Worm (Caenorhabditis elegans) whole organism, late embryonic: ENCODE results near the gene nlp-13.
"Not testable (repeated sequence)": the region's sequence is repeated elsewhere in the genome, so short reads cannot be mapped to it uniquely, and the experiment has no call there.

Source experiments
- C08G9.2 ChIP-seq: sonication (generic microtip); optimal IDR thresholded peaks from 2 replicates; lab custom pipeline; 2016; ENCODE audit warnings: mild to moderate bottlenecking, missing genetic modification characterization, moderate library complexity, missing compliant biosample characterization
- F13H6.1 ChIP-seq: sonication (generic microtip); optimal IDR thresholded peaks from 2 replicates; lab custom pipeline; 2016; ENCODE audit warnings: missing genetic modification characterization, missing compliant biosample characterization
- K09A11.1 ChIP-seq: sonication (generic microtip); optimal IDR thresholded peaks from 2 replicates; lab custom pipeline; 2017; ENCODE audit warnings: antibody characterized with exemption, mild to moderate bottlenecking, missing genetic modification characterization, missing compliant biosample characterization; ENCODE audit not compliant: insufficient read depth
- ceh-18 ChIP-seq: sonication (generic microtip); optimal IDR thresholded peaks from 2 replicates; lab custom pipeline; 2016; ENCODE audit warnings: missing genetic modification characterization, missing compliant biosample characterization
- ceh-19 ChIP-seq: fragments of 200-800 bp; sonication (Bioruptor generic); optimal IDR thresholded peaks from 2 replicates; lab custom pipeline; 2018; ENCODE audit warnings: mild to moderate bottlenecking, missing genetic modification characterization, missing compliant biosample characterization
- ceh-22 ChIP-seq: sonication (generic microtip); optimal IDR thresholded peaks from 2 replicates; lab custom pipeline; 2017; ENCODE audit warnings: missing biosample characterization, missing genetic modification characterization
- ceh-31 ChIP-seq: sonication (generic microtip); optimal IDR thresholded peaks from 2 replicates; lab custom pipeline; 2016; ENCODE audit warnings: missing genetic modification characterization, missing compliant biosample characterization
- ceh-34 ChIP-seq: sonication (generic microtip); optimal IDR thresholded peaks from 2 replicates; lab custom pipeline; 2016; ENCODE audit warnings: mild to moderate bottlenecking, missing genetic modification characterization, missing compliant biosample characterization
- ceh-6 ChIP-seq: fragments of 200-800 bp; sonication (Bioruptor generic); optimal IDR thresholded peaks from 2 replicates; lab custom pipeline; 2018; ENCODE audit warnings: mild to moderate bottlenecking, missing genetic modification characterization, missing compliant biosample characterization
- ets-4 ChIP-seq: sonication (generic microtip); optimal IDR thresholded peaks from 2 replicates; lab custom pipeline; 2016; ENCODE audit warnings: missing genetic modification characterization, missing compliant biosample characterization
- fax-1 ChIP-seq: sonication (generic microtip); optimal IDR thresholded peaks from 2 replicates; lab custom pipeline; 2016; ENCODE audit warnings: missing genotype, missing genetic modification characterization, missing compliant biosample characterization
- fkh-10 ChIP-seq: fragments of 150-350 bp; optimal IDR thresholded peaks from 2 replicates; lab custom pipeline; 2014; ENCODE audit warnings: missing biosample characterization, missing genetic modification reagents, missing genetic modification characterization
- fkh-6 ChIP-seq: sonication (generic microtip); optimal IDR thresholded peaks from 2 replicates; lab custom pipeline; 2016; ENCODE audit warnings: missing genetic modification characterization, missing compliant biosample characterization
- hlh-13 ChIP-seq: fragments of 200-800 bp; sonication (Bioruptor generic); optimal IDR thresholded peaks from 2 replicates; lab custom pipeline; 2018; ENCODE audit warnings: mild to moderate bottlenecking, missing genetic modification characterization, missing compliant biosample characterization
- lim-6 ChIP-seq: sonication (generic microtip); optimal IDR thresholded peaks from 2 replicates; lab custom pipeline; 2016; ENCODE audit warnings: missing genetic modification characterization, missing compliant biosample characterization
- lin-11 ChIP-seq: fragments of 200-800 bp; sonication (Bioruptor generic); optimal IDR thresholded peaks from 2 replicates; lab custom pipeline; 2018; ENCODE audit warnings: mild to moderate bottlenecking, missing genetic modification characterization, missing compliant biosample characterization
- mec-3 ChIP-seq: sonication (generic microtip); optimal IDR thresholded peaks from 2 replicates; lab custom pipeline; 2016; ENCODE audit warnings: borderline replicate concordance, missing genetic modification characterization, missing compliant biosample characterization
- nfya-1 ChIP-seq: sonication (generic microtip); optimal IDR thresholded peaks from 2 replicates; lab custom pipeline; 2017; ENCODE audit warnings: missing genetic modification characterization, mild to moderate bottlenecking, missing compliant biosample characterization, antibody characterized with exemption, moderate library complexity
- nhr-11 ChIP-seq: fragments of 150-350 bp; optimal IDR thresholded peaks from 2 replicates; lab custom pipeline; 2014; ENCODE audit warnings: missing biosample characterization, missing genetic modification characterization
- nhr-232 ChIP-seq: sonication (generic microtip); optimal IDR thresholded peaks from 2 replicates; lab custom pipeline; 2016; ENCODE audit warnings: missing genetic modification characterization, missing compliant biosample characterization
- odd-2 ChIP-seq: sonication (generic microtip); optimal IDR thresholded peaks from 2 replicates; lab custom pipeline; 2017; ENCODE audit warnings: antibody characterized with exemption, mild to moderate bottlenecking, missing genetic modification characterization, missing compliant biosample characterization
- pax-1 ChIP-seq: fragments of 150-350 bp; optimal IDR thresholded peaks from 2 replicates; lab custom pipeline; 2014; ENCODE audit warnings: missing biosample characterization, missing genetic modification characterization
- pha-2 ChIP-seq: sonication (generic microtip); optimal IDR thresholded peaks from 2 replicates; lab custom pipeline; 2017; ENCODE audit warnings: mild to moderate bottlenecking, missing genetic modification characterization, missing compliant biosample characterization
- pqm-1 ChIP-seq: sonication (generic microtip); optimal IDR thresholded peaks from 2 replicates; lab custom pipeline; 2016; ENCODE audit warnings: missing genetic modification characterization, missing compliant biosample characterization
- rnt-1 ChIP-seq: sonication (generic microtip); optimal IDR thresholded peaks from 2 replicates; lab custom pipeline; 2016; ENCODE audit warnings: missing genetic modification characterization, missing compliant biosample characterization
- syd-9 ChIP-seq: sonication (generic microtip); optimal IDR thresholded peaks from 2 replicates; lab custom pipeline; 2016; ENCODE audit warnings: mild to moderate bottlenecking, missing genetic modification characterization, moderate library complexity, missing compliant biosample characterization
- tbx-2 ChIP-seq: sonication (generic microtip); optimal IDR thresholded peaks from 2 replicates; lab custom pipeline; 2016; ENCODE audit warnings: missing genetic modification characterization, missing compliant biosample characterization
- tbx-7 ChIP-seq: sonication (generic microtip); optimal IDR thresholded peaks from 2 replicates; lab custom pipeline; 2016; ENCODE audit warnings: missing genotype, missing genetic modification characterization, missing compliant biosample characterization
- unc-55 ChIP-seq: sonication (generic microtip); optimal IDR thresholded peaks from 2 replicates; lab custom pipeline; 2017; ENCODE audit warnings: missing biosample characterization, missing genetic modification reagents, missing genetic modification characterization
- ztf-16 ChIP-seq: sonication (generic microtip); optimal IDR thresholded peaks from 2 replicates; lab custom pipeline; 2017; ENCODE audit warnings: missing genetic modification characterization, missing compliant biosample characterization

nlp-13 gene

ce11 chrV:4256474-4256873 is 20.3 kb downstream of the nlp-13 start, which contains the start of gene srt-14:
TSS of gene srt-14 (minus strand) at chrV:4256574.
- TF ChIP-seq odd-2 (tag; lab: Kevin White, UChicago) (no peak), mec-3 (no peak), syd-9 (tag; lab: Kevin White, UChicago) (no peak), nfya-1 (tag; lab: Kevin White, UChicago) (no peak), lin-11 (tag; lab: Kevin White, UChicago) (no peak), ceh-6 (no peak), hlh-13 (GFP tag; lab: Kevin White, UChicago) (no peak), ztf-16 (tag; lab: Kevin White, UChicago) (no peak), tbx-7 (tag; lab: Kevin White, UChicago) (no peak), F13H6.1 (tag; lab: Kevin White, UChicago) (no peak)

DNA sequence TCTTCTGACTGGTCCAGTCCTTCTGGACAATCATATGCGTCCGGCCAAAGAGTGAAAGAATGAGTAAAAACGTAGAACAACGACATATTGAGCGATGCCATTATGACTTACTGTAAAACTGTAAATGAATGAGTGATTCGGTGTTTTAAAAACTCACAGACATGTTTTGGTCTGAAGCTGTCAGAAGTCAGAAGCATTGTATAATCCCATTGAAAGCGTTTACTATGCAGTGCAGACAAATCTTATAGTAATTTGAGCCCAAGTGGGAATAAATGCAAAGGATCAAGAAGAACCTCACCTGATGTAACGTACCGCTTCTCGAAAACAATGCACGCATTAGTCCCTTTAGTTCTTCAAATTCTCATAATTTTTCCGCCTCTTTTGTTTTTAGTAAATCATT is 23.9 kb downstream of the nlp-13 start, which contains the start of gene srt-3:
Gene srt-3 (minus strand): TSS at position 101 of the 400 bp plus-strand sequence.
- no peak for TF ChIP-seq mec-3
- no peak for TF ChIP-seq nhr-11 (tag; lab: Kevin White, UChicago)
- no peak for TF ChIP-seq nhr-232 (tag; lab: Kevin White, UChicago)
- TF ChIP-seq pqm-1 (tag; lab: Kevin White, UChicago) = no peak
- TF ChIP-seq pha-2 (tag; lab: Kevin White, UChicago) = no peak
- no peak for TF ChIP-seq F13H6.1 (tag; lab: Kevin White, UChicago)
- TF ChIP-seq ceh-22 (tag; lab: Kevin White, UChicago) = no peak
- TF ChIP-seq C08G9.2 (tag; lab: Kevin White, UChicago) = no peak
- no peak for TF ChIP-seq ceh-31 (tag; lab: Kevin White, UChicago)
- TF ChIP-seq lim-6 (tag; lab: Kevin White, UChicago) = no peak
- no peak for TF ChIP-seq ceh-18 (tag; lab: Kevin White, UChicago)
- TF ChIP-seq K09A11.1 (tag; lab: Kevin White, UChicago) = no peak
- TF ChIP-seq tbx-2 (tag; lab: Kevin White, UChicago) = no peak

DNA sequence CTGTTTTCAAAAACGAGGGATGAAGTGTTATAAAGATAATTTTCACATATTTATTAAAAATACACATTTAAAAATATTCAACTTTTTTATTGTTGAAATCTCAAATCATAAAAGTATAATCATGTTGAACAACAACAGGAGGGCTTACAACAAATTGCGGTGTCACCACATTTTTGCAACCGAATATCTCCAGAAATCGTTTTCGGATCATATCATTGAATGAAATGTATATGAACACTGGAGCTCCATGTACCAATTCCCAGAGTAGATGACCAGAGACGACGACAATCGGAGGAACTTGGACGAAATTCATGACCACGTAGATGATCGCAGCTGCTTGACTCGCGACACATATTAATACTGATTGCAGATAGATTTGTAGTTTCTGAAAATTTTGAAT is 25.2 kb downstream of the nlp-13 start:
- TF ChIP-seq pax-1 (tag; lab: Kevin White, UChicago) (no peak), ceh-34 (tag; lab: Kevin White, UChicago) (no peak), unc-55 (no peak), odd-2 (tag; lab: Kevin White, UChicago) (no peak), ceh-18 (tag; lab: Kevin White, UChicago) (no peak), ceh-19 (GFP tag; lab: Kevin White, UChicago) (no peak), fax-1 (tag; lab: Kevin White, UChicago) (no peak)

DNA sequence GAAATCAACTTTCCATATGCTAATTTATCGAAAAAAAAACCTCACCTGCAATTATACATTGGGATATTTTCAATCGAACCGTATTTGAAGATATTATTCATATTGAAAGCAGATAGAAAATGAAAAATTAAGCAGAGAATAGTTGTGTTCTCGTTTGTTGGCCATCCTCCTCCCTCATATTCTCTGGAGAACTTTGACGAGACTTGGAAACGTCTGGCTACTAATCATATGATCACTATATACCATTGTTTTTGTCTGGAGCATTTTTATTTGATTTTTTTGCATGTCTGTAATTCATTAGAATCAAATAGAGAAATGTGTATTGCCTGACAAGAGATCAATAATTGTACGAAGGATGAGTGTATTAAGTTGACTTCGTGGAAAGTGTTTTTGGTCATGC is 28.3 kb downstream of the nlp-13 start, which contains the start of gene srt-35:
Gene srt-35 (minus strand): TSS at position 101 of the 400 bp plus-strand sequence.
- TF ChIP-seq ets-4 (tag; lab: Kevin White, UChicago) (no peak), nfya-1 (tag; lab: Kevin White, UChicago) (no peak), hlh-13 (GFP tag; lab: Kevin White, UChicago) (no peak)
- TF ChIP-seq, all 69 proteins: peak for 0

ce11 chrV:4268213-4268612 is 32.0 kb downstream of the nlp-13 start, which contains the start of gene srt-36:
TSS of gene srt-36 (minus strand) at chrV:4268313.
- TF ChIP-seq rnt-1, ztf-16, fkh-6 (tag; lab: Kevin White, UChicago): not testable (repeated sequence)

DNA sequence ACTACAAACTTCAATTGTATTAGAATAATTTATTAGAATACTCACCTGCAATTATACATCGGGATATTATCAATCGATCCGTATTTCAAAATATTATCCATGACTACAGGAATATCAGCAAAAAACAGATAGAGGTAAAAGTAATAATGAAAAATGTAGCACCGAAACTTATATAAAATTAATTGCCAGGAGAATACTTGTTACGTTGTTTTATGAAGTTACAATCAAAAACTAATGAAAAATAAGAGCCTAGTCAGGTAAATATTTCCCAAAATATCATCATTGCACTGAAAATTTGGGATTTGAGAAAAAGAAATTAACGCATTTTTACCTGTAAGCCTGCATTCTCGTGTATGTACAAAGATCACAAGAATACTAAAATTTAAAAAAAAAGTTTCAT is 35.0 kb downstream of the nlp-13 start, which contains the start of gene srt-38:
Gene srt-38 (minus strand): TSS at position 101 of the 400 bp plus-strand sequence.
- TF ChIP-seq hlh-13 (GFP tag; lab: Kevin White, UChicago); fkh-10 (GFP tag; lab: Kevin White, UChicago); F13H6.1 (tag; lab: Kevin White, UChicago): not testable (repeated sequence)
- TF ChIP-seq, all 69 proteins: peak for 0; not testable (repeated sequence) for 69
